Worm (Caenorhabditis elegans) whole organism, L4 larva: ENCODE measurements around the gene C07G1.7.

Source experiments
- F10B5.3 ChIP-seq: sonication (generic microtip); optimal IDR thresholded peaks from 2 replicates; lab custom pipeline; 2016; ENCODE audit warnings: mild to moderate bottlenecking, missing genetic modification characterization, missing compliant biosample characterization
- F44E2.7 ChIP-seq: fragments of 200-800 bp; sonication (Bioruptor generic); IDR thresholded peaks from 2 replicates; pipeline ENCODE4 v2.1.2; 2022; ENCODE audit warnings: missing genetic modification characterization, missing compliant biosample characterization
- T20F7.1 ChIP-seq: fragments of 200-800 bp; sonication (Bioruptor generic); optimal IDR thresholded peaks from 2 replicates; lab custom pipeline; 2018; ENCODE audit warnings: mild to moderate bottlenecking, missing genetic modification characterization, missing compliant biosample characterization
- T26A8.4 ChIP-seq: fragments of 200-800 bp; sonication (Bioruptor generic); IDR thresholded peaks from 2 replicates; pipeline ENCODE4 v1.3.6; 2022; ENCODE audit warnings: missing genetic modification characterization, missing compliant biosample characterization
- Y48G9A.11 ChIP-seq: fragments of 200-800 bp; sonication (Bioruptor generic); IDR thresholded peaks from 2 replicates; pipeline ENCODE4 v1.3.6; 2022; ENCODE audit warnings: missing genetic modification reagents, missing genetic modification characterization, missing compliant biosample characterization
- aha-1 ChIP-seq: fragments of 150-350 bp; peaks from one replicate; lab custom pipeline; 2014; ENCODE audit warnings: missing biosample characterization, missing genetic modification characterization
- aly-2 ChIP-seq: sonication (generic microtip); optimal IDR thresholded peaks from 2 replicates; lab custom pipeline; 2018; ENCODE audit warnings: missing biosample characterization, missing genetic modification characterization
- attf-4 ChIP-seq: sonication (generic microtip); optimal IDR thresholded peaks from 3 replicates; lab custom pipeline; 2017; ENCODE audit warnings: missing biosample characterization, missing genetic modification characterization
- ceh-28 ChIP-seq: fragments of 150-350 bp; optimal IDR thresholded peaks from 2 replicates; lab custom pipeline; 2014; ENCODE audit warnings: missing biosample characterization, missing genetic modification reagents, missing genetic modification characterization
- ces-1 ChIP-seq: fragments of 150-350 bp; sonication (generic microtip); optimal IDR thresholded peaks from 4 replicates; lab custom pipeline; 2014; ENCODE audit warnings: missing biosample characterization, missing genetic modification reagents, missing genetic modification characterization
- ctbp-1 ChIP-seq: fragments of 200-800 bp; sonication (Bioruptor generic); IDR thresholded peaks from 2 replicates; pipeline ENCODE4 v1.3.6; 2022; ENCODE audit warnings: missing genetic modification reagents, missing genetic modification characterization, missing compliant biosample characterization
- daf-16 ChIP-seq, 3 experiments: sonication (generic microtip); optimal IDR thresholded peaks; 2 replicates each; lab custom pipeline; 2016 to 2017; ENCODE audit warnings: missing genetic modification characterization in 3 of 3, missing genetic modification reagents in 3 of 3, mild to moderate bottlenecking in 2 of 3, missing compliant biosample characterization in 2 of 3, missing biosample characterization in 1 of 3, moderate library complexity in 1 of 3
- dmd-6 ChIP-seq: fragments of 200-800 bp; sonication (Bioruptor generic); IDR thresholded peaks from 2 replicates; pipeline ENCODE4 v1.3.6; 2022; ENCODE audit warnings: missing genetic modification reagents, missing genetic modification characterization, missing compliant biosample characterization
- dmd-8 ChIP-seq: fragments of 200-800 bp; sonication (Bioruptor generic); IDR thresholded peaks from 2 replicates; pipeline ENCODE4 v1.3.6; 2022; ENCODE audit warnings: missing genetic modification characterization, missing compliant biosample characterization
- dve-1 ChIP-seq: sonication (generic microtip); optimal IDR thresholded peaks from 2 replicates; lab custom pipeline; 2017; ENCODE audit warnings: antibody characterized with exemption, mild to moderate bottlenecking, missing genetic modification characterization, missing compliant biosample characterization; ENCODE audit not compliant: insufficient read depth
- egl-27 ChIP-seq: sonication (generic microtip); optimal IDR thresholded peaks from 3 replicates; lab custom pipeline; 2017; ENCODE audit warnings: missing biosample characterization, missing genetic modification reagents, missing genetic modification characterization
- fos-1 ChIP-seq: fragments of 150-350 bp; optimal IDR thresholded peaks from 2 replicates; lab custom pipeline; 2014; ENCODE audit warnings: missing biosample characterization, missing genetic modification characterization
- hlh-11 ChIP-seq: fragments of 200-800 bp; sonication (Bioruptor generic); optimal IDR thresholded peaks from 2 replicates; lab custom pipeline; 2018; ENCODE audit warnings: mild to moderate bottlenecking, missing genetic modification characterization, missing compliant biosample characterization
- hmg-1.1 ChIP-seq: fragments of 200-800 bp; sonication (Bioruptor generic); IDR thresholded peaks from 2 replicates; pipeline ENCODE4 v1.3.6; 2022; ENCODE audit warnings: missing genetic modification reagents, missing genetic modification characterization, missing compliant biosample characterization
- lim-7 ChIP-seq: fragments of 200-800 bp; sonication (Bioruptor generic); IDR thresholded peaks from 2 replicates; pipeline ENCODE4 v1.3.6; 2022; ENCODE audit warnings: missing genetic modification characterization, missing compliant biosample characterization
- lin-1 ChIP-seq: fragments of 200-800 bp; sonication (Bioruptor generic); IDR thresholded peaks from 2 replicates; pipeline ENCODE4 v1.3.6; 2022; ENCODE audit warnings: missing genetic modification reagents, missing genetic modification characterization, missing compliant biosample characterization
- lir-3 ChIP-seq: sonication (generic microtip); optimal IDR thresholded peaks from 2 replicates; lab custom pipeline; 2016; ENCODE audit warnings: mild to moderate bottlenecking, missing genetic modification characterization, missing compliant biosample characterization
- madf-5 ChIP-seq, 2 experiments: fragments of 200-800 bp; sonication (Bioruptor generic); IDR thresholded peaks; 2 replicates each; pipeline ENCODE4 v1.3.6; 2022; ENCODE audit warnings: missing compliant biosample characterization in 2 of 2, missing genetic modification characterization in 2 of 2
- mdl-1 ChIP-seq, 2 experiments: fragments of 150-350 bp in 1 of 2; sonication (generic microtip) in 1 of 2; optimal IDR thresholded peaks; 2 replicates each; lab custom pipeline; 2014 to 2017; ENCODE audit warnings: missing biosample characterization in 2 of 2, missing genetic modification characterization in 2 of 2
- mxl-2 ChIP-seq: fragments of 200-800 bp; sonication (Bioruptor generic); conservative IDR thresholded peaks from 2 replicates; pipeline ENCODE4 v1.3.6; 2022; ENCODE audit warnings: missing genetic modification reagents, missing genetic modification characterization, missing compliant biosample characterization
- nhr-102 ChIP-seq: sonication (generic microtip); optimal IDR thresholded peaks from 2 replicates; lab custom pipeline; 2016; ENCODE audit warnings: mild to moderate bottlenecking, missing genetic modification characterization, moderate library complexity, missing compliant biosample characterization
- nhr-28 ChIP-seq: fragments of 150-350 bp; optimal IDR thresholded peaks from 2 replicates; lab custom pipeline; 2014; ENCODE audit warnings: missing biosample characterization, missing genetic modification characterization
- nhr-48 ChIP-seq: sonication (generic microtip); optimal IDR thresholded peaks from 2 replicates; lab custom pipeline; 2016; ENCODE audit warnings: mild to moderate bottlenecking, missing genetic modification characterization, missing compliant biosample characterization
- nhr-6 ChIP-seq: fragments of 150-350 bp; optimal IDR thresholded peaks from 2 replicates; lab custom pipeline; 2014; ENCODE audit warnings: missing biosample characterization, missing genetic modification characterization
- pqm-1 ChIP-seq: sonication (generic microtip); optimal IDR thresholded peaks from 2 replicates; lab custom pipeline; 2017; ENCODE audit warnings: missing biosample characterization, missing genetic modification characterization
- sdz-12 ChIP-seq: fragments of 200-800 bp; sonication (Bioruptor generic); optimal IDR thresholded peaks from 2 replicates; lab custom pipeline; 2018; ENCODE audit warnings: mild to moderate bottlenecking, missing genetic modification characterization, missing compliant biosample characterization
- vab-7 ChIP-seq: fragments of 200-800 bp; sonication (Bioruptor generic); IDR thresholded peaks from 2 replicates; pipeline ENCODE4 v1.3.6; 2022; ENCODE audit warnings: missing genetic modification reagents, missing genetic modification characterization, missing compliant biosample characterization
- zfp-2 ChIP-seq: sonication (generic microtip); optimal IDR thresholded peaks from 2 replicates; lab custom pipeline; 2016; ENCODE audit warnings: mild to moderate bottlenecking, missing genetic modification characterization, missing compliant biosample characterization
- ztf-11 ChIP-seq: fragments of 150-350 bp; optimal IDR thresholded peaks from 2 replicates; lab custom pipeline; 2014; ENCODE audit warnings: missing biosample characterization, missing genetic modification characterization

Gene C07G1.7

ce11 chrIV:8260848-8261638 lies 49.4 kb upstream of the C07G1.7 start, which contains the start of gene vit-6 (continued):
- no peak for TF ChIP-seq lim-7 (GFP tag; lab: Robert Waterston, UW)
- no peak for TF ChIP-seq aly-2 (tag; lab: Kevin White, UChicago)
- TF ChIP-seq ces-1 (GFP tag; lab: Kevin White, UChicago): no peak
- TF ChIP-seq Y48G9A.11: no peak
- no peak for TF ChIP-seq madf-5 (GFP tag; IDR thresholded peaks at IDR 0.05; lab: Robert Waterston, UW)
- TF ChIP-seq F10B5.3 (tag; lab: Kevin White, UChicago): no peak
- TF ChIP-seq lir-3 (tag; lab: Kevin White, UChicago): no peak
- no peak for TF ChIP-seq hmg-1.1
- TF ChIP-seq egl-27 (tag; lab: Kevin White, UChicago): no peak
- TF ChIP-seq ctbp-1 (GFP tag; lab: Robert Waterston, UW): 0 out of 2 replicates have a peak, but pooled peaks have one; percentile 14

ce11 chrIV:8259904-8260303 lies 48.3 kb upstream of the C07G1.7 start, which contains the start of gene K07H8.7:
Gene K07H8.7 (minus strand): TSS chrIV:8260004.
- TF ChIP-seq mdl-1 (tag; optimal IDR thresholded peaks at IDR 0.05; lab: Kevin White, UChicago) (no peak), zfp-2 (no peak), ztf-11 (tag; lab: Kevin White, UChicago) (no peak), T20F7.1 (GFP tag; lab: Kevin White, UChicago) (no peak), hlh-11 (no peak), F44E2.7 (GFP tag; lab: Robert Waterston, UW) (no peak), ceh-28 (no peak), lin-1 (GFP tag; lab: Robert Waterston, UW) (no peak), sdz-12 (GFP tag; lab: Kevin White, UChicago) (no peak), daf-16 (GFP tag; optimal IDR thresholded peaks at IDR 0.05; lab: Kevin White, UChicago) (no peak), daf-16 (tag; optimal IDR thresholded peaks at IDR 0.05; lab: Kevin White, UChicago) (no peak), fos-1 (tag; lab: Kevin White, UChicago) (no peak)

ce11 chrIV:8255221-8255620 lies 43.6 kb upstream of the C07G1.7 start:
- TF ChIP-seq zfp-2 (no peak), nhr-28 (tag; lab: Kevin White, UChicago) (peak; percentile 64), dmd-6 (GFP tag; lab: Robert Waterston, UW) (no peak), dmd-8 (GFP tag; lab: Robert Waterston, UW) (no peak), mxl-2 (GFP tag; lab: Robert Waterston, UW) (no peak), pqm-1 (tag; lab: Kevin White, UChicago) (peak; percentile 32), dve-1 (peak; percentile 34), attf-4 (tag; lab: Kevin White, UChicago) (no peak), vab-7 (GFP tag; lab: Robert Waterston, UW) (no peak), T26A8.4 (GFP tag; lab: Robert Waterston, UW) (no peak)

ce11 chrIV:8254193-8254592 lies 42.5 kb upstream of the C07G1.7 start:
- TF ChIP-seq nhr-48 (tag; lab: Kevin White, UChicago) (peak; percentile 66), aha-1 (peak; percentile 90), nhr-6 (tag; lab: Kevin White, UChicago) (no peak), nhr-102 (tag; lab: Kevin White, UChicago) (no peak), hlh-11 (peak; percentile 59), nhr-28 (tag; lab: Kevin White, UChicago) (peak; percentile 24)
